Worm (Caenorhabditis elegans) whole organism, L4 larva: ENCODE results near the gene F52C9.5.

Source experiments
- D1046.2 ChIP-seq: fragments of 200-800 bp; sonication (Bioruptor generic); IDR thresholded peaks from 2 replicates; pipeline ENCODE4 v1.3.6; 2022; ENCODE audit warnings: missing genetic modification characterization, missing compliant biosample characterization
- R02D3.7 ChIP-seq: fragments of 150-350 bp; sonication (generic microtip); optimal IDR thresholded peaks from 3 replicates; lab custom pipeline; 2014; ENCODE audit warnings: missing biosample characterization, missing genetic modification characterization
- Y105C5A.15 ChIP-seq: fragments of 200-800 bp; sonication (Bioruptor generic); IDR thresholded peaks from 2 replicates; pipeline ENCODE4 v1.3.6; 2022; ENCODE audit warnings: missing genetic modification characterization, missing compliant biosample characterization
- Y5F2A.4 ChIP-seq: fragments of 200-800 bp; sonication (Bioruptor generic); optimal IDR thresholded peaks from 2 replicates; lab custom pipeline; 2018; ENCODE audit warnings: mild to moderate bottlenecking, missing genetic modification characterization, missing compliant biosample characterization
- aha-1 ChIP-seq: fragments of 150-350 bp; peaks from one replicate; lab custom pipeline; 2014; ENCODE audit warnings: missing biosample characterization, missing genetic modification characterization
- ama-1 ChIP-seq: fragments of 150-350 bp; optimal IDR thresholded peaks from 2 replicates; lab custom pipeline; 2014; ENCODE audit warnings: inconsistent platforms, mixed read lengths
- ceh-82 ChIP-seq: sonication (generic microtip); optimal IDR thresholded peaks from 2 replicates; lab custom pipeline; 2017; ENCODE audit warnings: missing biosample characterization, missing genetic modification characterization
- egl-43 ChIP-seq: fragments of 200-800 bp; sonication (Bioruptor generic); IDR thresholded peaks from 2 replicates; pipeline ENCODE4 v1.3.6; 2022; ENCODE audit warnings: missing genetic modification reagents, missing genetic modification characterization, missing compliant biosample characterization
- hif-1 ChIP-seq, 2 experiments: sonication (generic microtip); optimal IDR thresholded peaks; 2 replicates each; lab custom pipeline; 2016 to 2017; ENCODE audit warnings: missing compliant biosample characterization in 2 of 2, missing genetic modification characterization in 2 of 2, missing genetic modification reagents in 2 of 2, missing genotype in 2 of 2, mild to moderate bottlenecking in 1 of 2
- lin-38 ChIP-seq: fragments of 200-800 bp; sonication (Bioruptor generic); IDR thresholded peaks from 2 replicates; pipeline ENCODE4 v1.3.6; 2022; ENCODE audit warnings: missing genetic modification reagents, missing genetic modification characterization, missing compliant biosample characterization
- lsy-2 ChIP-seq, 2 experiments: fragments of 150-350 bp in 1 of 2; sonication (generic microtip) in 1 of 2; optimal IDR thresholded peaks; 2 replicates each; lab custom pipeline; 2014 to 2017; ENCODE audit warnings: missing biosample characterization in 2 of 2, missing genetic modification characterization in 2 of 2
- pqm-1 ChIP-seq: sonication (generic microtip); optimal IDR thresholded peaks from 2 replicates; lab custom pipeline; 2017; ENCODE audit warnings: missing biosample characterization, missing genetic modification characterization
- skn-1 ChIP-seq: fragments of 150-350 bp; optimal IDR thresholded peaks from 2 replicates; lab custom pipeline; 2014; ENCODE audit warnings: missing biosample characterization, missing genetic modification characterization
- unc-62 ChIP-seq, 3 experiments: fragments of 150-350 bp in 1 of 3; sonication (generic microtip); optimal IDR thresholded peaks in 2 of 3; peaks in 1 of 3; 1 replicate in 1 of 3; 2 replicates in 2 of 3; lab custom pipeline; 2014 to 2017; ENCODE audit warnings: missing biosample characterization in 3 of 3, missing genetic modification characterization in 3 of 3, missing genetic modification reagents in 3 of 3, missing genotype in 1 of 3

DNA sequence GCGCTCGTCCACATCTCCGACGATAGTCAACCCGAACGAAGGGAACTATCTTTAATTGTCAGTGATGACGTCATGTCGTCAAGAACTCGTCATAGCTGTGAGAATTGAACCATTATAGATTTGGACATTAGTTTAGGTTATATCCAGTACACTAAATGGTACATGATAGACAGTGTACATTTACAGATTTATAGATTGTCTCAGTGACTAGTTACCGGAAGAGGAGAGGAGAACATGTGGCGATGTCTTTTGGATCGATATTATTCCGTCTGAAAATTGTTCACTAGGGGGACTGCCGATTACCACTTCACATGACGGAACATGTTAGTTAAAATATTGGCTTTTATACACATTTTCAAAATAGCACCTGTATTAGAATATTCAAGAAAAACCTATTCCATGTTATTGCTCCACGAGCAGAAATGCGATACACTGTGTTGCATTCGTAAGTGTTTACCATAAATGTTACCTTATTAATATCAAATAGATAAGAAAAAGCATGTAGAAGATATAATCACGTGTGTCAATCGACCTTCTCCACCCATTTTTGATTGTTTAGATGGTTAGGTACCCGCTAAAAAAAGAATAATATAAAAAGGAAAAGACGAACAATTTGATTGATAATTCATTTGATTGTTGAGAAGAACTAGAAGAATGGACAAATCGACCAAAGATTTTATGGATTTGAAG is 34.7 kb upstream of the F52C9.5 start, which contains the start of gene ZC395.5:
- TF ChIP-seq ceh-82 (tag; lab: Kevin White, UChicago) (no peak), D1046.2 (GFP tag; lab: Robert Waterston, UW) (no peak), lsy-2 (tag; optimal IDR thresholded peaks at IDR 0.05; lab: Kevin White, UChicago) (no peak), lin-38 (no peak), R02D3.7 (tag; lab: Kevin White, UChicago) (no peak), Y5F2A.4 (no peak), unc-62 (GFP tag; optimal IDR thresholded peaks at IDR 0.05 in 1 of 2; lab: Kevin White, UChicago) (peak in 1 of 2 experiments; percentile 86), unc-62 (tag; optimal IDR thresholded peaks at IDR 0.05; lab: Kevin White, UChicago) (no peak), aha-1 (tag; lab: Kevin White, UChicago) (no peak), hif-1 (tag; optimal IDR thresholded peaks at IDR 0.05; lab: Kevin White, UChicago) (no peak), pqm-1 (peak; percentile 54), Y105C5A.15 (GFP tag; lab: Robert Waterston, UW) (no peak), ama-1 (lab: Kevin White, UChicago) (no peak), skn-1 (tag; lab: Kevin White, UChicago) (no peak), egl-43 (GFP tag; lab: Robert Waterston, UW) (no peak)
